Worm (Caenorhabditis elegans) whole organism, L4/young adult: ENCODE data around the gene str-129.

Experiments
- W03F9.2 ChIP-seq: fragments of 150-350 bp; optimal IDR thresholded peaks from 2 replicates; lab custom pipeline; 2014; ENCODE audit warnings: missing biosample characterization, missing genetic modification characterization
- dao-5 ChIP-seq: sonication (generic microtip); optimal IDR thresholded peaks from 2 replicates; lab custom pipeline; 2016; ENCODE audit warnings: missing genotype, missing genetic modification characterization, moderate library complexity, missing compliant biosample characterization
- him-1 ChIP-seq: sonication (generic microtip); optimal IDR thresholded peaks from 2 replicates; lab custom pipeline; 2016; ENCODE audit warnings: missing genotype, missing genetic modification reagents, missing genetic modification characterization, missing compliant biosample characterization

- no peak for TF ChIP-seq him-1
- TF ChIP-seq W03F9.2, result no peak
- TF ChIP-seq dao-5, result no peak
Observed at ce11 chrV:8108670-8109069, 16.4 kb upstream of the str-129 start, which contains the start of gene myo-5.
